Worm (Caenorhabditis elegans): ENCODE measurements around the gene M01H9.10.

ce11 chrIV:4472418-4473173, 7.3 kb downstream of the M01H9.10 start:
- TF ChIP-seq ztf-29 (GFP tag; IDR thresholded peaks at IDR 0.05): no peak
- no peak for TF ChIP-seq med-1 (GFP tag; optimal IDR thresholded peaks at IDR 0.05; ENCODE audit: insufficient read depth)
- no peak for TF ChIP-seq ref-1 (GFP tag; conservative IDR thresholded peaks at IDR 0.05)
- no peak for TF ChIP-seq tab-1 (GFP tag; IDR thresholded peaks at IDR 0.05)
- no peak for TF ChIP-seq T22C8.4 (GFP tag; IDR thresholded peaks at IDR 0.05)
- no peak for TF ChIP-seq ztf-23 (GFP tag; IDR thresholded peaks at IDR 0.05)
- TF ChIP-seq flt-1 (GFP tag; IDR thresholded peaks at IDR 0.05): no peak
- no peak for TF ChIP-seq cog-1 (tag; optimal IDR thresholded peaks at IDR 0.05)
- TF ChIP-seq klf-2 (GFP tag; conservative IDR thresholded peaks at IDR 0.05): no peak
